Fruit fly (Drosophila melanogaster): ENCODE data around the gene CG31207.

Gene CG31207

dm6 chr3R:21057519-21057918 is 10.7 kb upstream of the CG31207 start:
- TF ChIP-seq ovo (GFP tag; optimal IDR thresholded peaks at IDR 0.05) = no peak
- no peak for TF ChIP-seq CG7101 (tag; optimal IDR thresholded peaks at IDR 0.05)
- no peak for TF ChIP-seq tj (GFP tag; optimal IDR thresholded peaks at IDR 0.05)
- TF ChIP-seq Hr96 (GFP tag; optimal IDR thresholded peaks at IDR 0.05) = no peak
- TF ChIP-seq bab1 (GFP tag; optimal IDR thresholded peaks at IDR 0.05) = no peak
- no peak for TF ChIP-seq CG11617 (GFP tag; optimal IDR thresholded peaks at IDR 0.05)
- TF ChIP-seq Mnt (GFP tag; optimal IDR thresholded peaks at IDR 0.05) = no peak
- TF ChIP-seq CG5204 (GFP tag; optimal IDR thresholded peaks at IDR 0.05) = no peak
- TF ChIP-seq cnc (optimal IDR thresholded peaks at IDR 0.05) = no peak
- TF ChIP-seq cic (GFP tag; optimal IDR thresholded peaks at IDR 0.05) = no peak
- no peak for TF ChIP-seq pad (GFP tag; optimal IDR thresholded peaks at IDR 0.05)
- TF ChIP-seq CG1620 (GFP tag; optimal IDR thresholded peaks at IDR 0.05) = no peak
- TF ChIP-seq Clk (GFP tag; optimal IDR thresholded peaks at IDR 0.05) = no peak

DNA sequence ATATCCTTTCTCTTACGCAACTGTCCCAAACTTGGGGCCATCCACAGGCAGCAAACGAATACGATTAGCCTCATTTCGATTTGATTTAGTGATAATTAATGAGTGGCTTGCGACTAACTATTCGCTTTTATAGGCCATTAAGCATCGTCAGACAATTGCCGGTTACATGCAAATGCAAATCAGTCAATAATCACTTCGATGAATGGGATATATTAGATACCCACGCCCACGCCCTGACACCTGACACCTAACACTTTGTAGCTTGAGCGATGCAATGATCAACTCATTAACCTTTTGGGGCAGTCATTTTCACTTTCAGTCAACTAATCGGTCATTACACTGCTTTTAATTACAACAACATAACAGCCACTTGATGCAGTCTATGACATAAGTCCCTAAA is 4.0 kb upstream of the CG31207 start, which contains the start of gene Jhbp15:
Gene Jhbp15 (minus strand): TSS at position 101 of the 400 bp plus-strand sequence.
- TF ChIP-seq CG33017 (tag; optimal IDR thresholded peaks at IDR 0.05) = no peak
- no peak for TF ChIP-seq CG7101 (tag; optimal IDR thresholded peaks at IDR 0.05)

dm6 chr3R:21048729-21049128 is 1.9 kb upstream of the CG31207 start, which contains the start of gene CG7079:
TSS of gene CG7079 (minus strand) at chr3R:21048829.
- no peak for TF ChIP-seq CG12768 (GFP tag; optimal IDR thresholded peaks at IDR 0.05)
- no peak for TF ChIP-seq Clk (GFP tag; optimal IDR thresholded peaks at IDR 0.05)
- TF ChIP-seq CG33017 (tag; optimal IDR thresholded peaks at IDR 0.05) = no peak
- no peak for TF ChIP-seq Hr96 (GFP tag; optimal IDR thresholded peaks at IDR 0.05)
- no peak for TF ChIP-seq ovo (GFP tag; optimal IDR thresholded peaks at IDR 0.05)
- no peak for TF ChIP-seq CG1620 (GFP tag; optimal IDR thresholded peaks at IDR 0.05)
- no peak for TF ChIP-seq Mnt (GFP tag; optimal IDR thresholded peaks at IDR 0.05)
- no peak for TF ChIP-seq Crg-1 (GFP tag; optimal IDR thresholded peaks at IDR 0.05)

DNA sequence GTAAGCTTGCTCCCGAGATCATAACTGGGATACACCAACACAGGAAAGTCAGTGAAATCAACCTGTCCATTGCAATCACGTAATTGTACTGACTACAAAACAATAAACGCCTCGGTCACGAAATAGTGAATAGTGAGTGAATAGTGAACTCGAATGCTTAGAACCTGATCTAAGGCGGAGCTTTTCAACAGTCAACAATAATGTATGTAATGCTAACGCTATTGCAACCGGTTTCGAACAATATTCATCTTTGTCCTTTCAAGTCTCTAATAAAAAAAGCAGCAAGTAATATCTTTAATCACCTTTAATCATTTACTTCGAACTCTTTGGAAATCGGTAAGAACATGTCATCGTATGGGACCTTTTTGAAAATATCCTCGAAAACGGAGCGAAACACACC is 1.1 kb downstream of the CG31207 start, which contains the start of gene CG31189:
Gene CG31189 (minus strand): TSS at position 101 of the 400 bp plus-strand sequence.
- no peak for TF ChIP-seq Clk (GFP tag; optimal IDR thresholded peaks at IDR 0.05)
- no peak for TF ChIP-seq Mnt (GFP tag; optimal IDR thresholded peaks at IDR 0.05)
- no peak for TF ChIP-seq toe (GFP tag; optimal IDR thresholded peaks at IDR 0.05)
- TF ChIP-seq CG7045 (GFP tag; optimal IDR thresholded peaks at IDR 0.05) = no peak
- no peak for TF ChIP-seq CG14711 (tag; optimal IDR thresholded peaks at IDR 0.05)
- TF ChIP-seq cic (GFP tag; optimal IDR thresholded peaks at IDR 0.05) = no peak
- no peak for TF ChIP-seq CG11617 (GFP tag; optimal IDR thresholded peaks at IDR 0.05)
- TF ChIP-seq Crg-1 (GFP tag; optimal IDR thresholded peaks at IDR 0.05) = no peak
- TF ChIP-seq tj (GFP tag; optimal IDR thresholded peaks at IDR 0.05) = no peak
- TF ChIP-seq CG33017 (tag; optimal IDR thresholded peaks at IDR 0.05) = no peak
- no peak for TF ChIP-seq cnc (optimal IDR thresholded peaks at IDR 0.05)

DNA sequence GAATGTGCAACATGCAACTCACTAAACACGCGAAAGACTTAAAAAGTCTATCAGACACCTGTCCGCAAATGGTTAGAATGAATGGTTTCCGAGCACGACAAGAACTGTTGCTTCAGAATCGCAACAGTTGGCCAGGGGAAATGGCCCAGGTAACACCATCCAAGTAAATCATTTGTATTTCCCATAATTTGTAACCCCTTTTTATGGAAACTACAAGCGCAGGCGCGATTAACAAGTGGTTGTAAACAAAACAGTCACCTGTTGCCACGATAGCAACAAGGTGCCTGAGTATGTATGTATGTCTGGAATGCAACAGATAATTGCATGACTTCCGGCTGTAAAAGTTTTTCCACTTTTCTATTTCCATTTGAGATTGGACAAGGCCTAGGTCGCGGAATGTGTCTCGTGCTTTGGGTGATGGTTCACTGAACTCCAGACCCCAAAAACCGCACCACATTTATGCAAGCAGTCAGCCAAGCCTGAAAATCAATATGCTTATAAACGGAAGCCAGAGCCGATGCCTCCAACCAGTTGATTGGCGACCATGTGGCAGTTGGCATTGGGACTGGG is 3.2 kb downstream of the CG31207 start, which contains the start of gene CG12278:
Gene CG12278 (plus strand): TSS at position 520 of the 570 bp plus-strand sequence.
- TF ChIP-seq CG11617 (GFP tag; optimal IDR thresholded peaks at IDR 0.05) = no peak
- no peak for TF ChIP-seq CG1620 (GFP tag; optimal IDR thresholded peaks at IDR 0.05)
- no peak for TF ChIP-seq cnc (optimal IDR thresholded peaks at IDR 0.05)
- TF ChIP-seq ovo (GFP tag; optimal IDR thresholded peaks at IDR 0.05) = no peak
- TF ChIP-seq toe (GFP tag; optimal IDR thresholded peaks at IDR 0.05) = no peak
- TF ChIP-seq pad (GFP tag; optimal IDR thresholded peaks at IDR 0.05) = peak; percentile 72
- TF ChIP-seq CG14711 (tag; optimal IDR thresholded peaks at IDR 0.05) = no peak
- TF ChIP-seq cic (GFP tag; optimal IDR thresholded peaks at IDR 0.05) = no peak

DNA sequence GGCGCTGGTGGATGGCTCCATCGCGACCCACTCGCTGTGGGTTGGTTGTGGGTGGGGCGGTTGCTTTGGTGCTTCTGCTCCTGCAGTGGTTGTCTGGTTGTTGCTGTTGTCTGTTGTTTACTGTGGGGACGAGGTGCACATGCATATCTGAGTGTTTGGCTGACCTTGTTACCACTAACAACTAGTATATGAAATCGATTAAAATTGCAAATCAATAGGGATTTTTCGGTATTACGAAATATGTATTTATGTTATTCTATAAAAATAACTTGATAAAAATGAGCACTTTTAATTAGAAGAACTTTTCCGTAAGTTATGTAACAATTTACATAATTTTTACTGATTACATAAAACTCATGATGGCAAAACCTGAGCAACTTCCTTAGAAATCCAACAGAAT is 4.4 kb downstream of the CG31207 start, which contains the start of gene Dhc93AB:
Gene Dhc93AB (minus strand): TSS at position 101 of the 400 bp plus-strand sequence.
- TF ChIP-seq kay (GFP tag; ENCODE audit: borderline replicate concordance) = no peak
- TF ChIP-seq ovo (GFP tag; optimal IDR thresholded peaks at IDR 0.05) = no peak
- no peak for TF ChIP-seq toe (GFP tag; optimal IDR thresholded peaks at IDR 0.05)
- TF ChIP-seq cnc (optimal IDR thresholded peaks at IDR 0.05) = no peak
- TF ChIP-seq CG7101 (tag; optimal IDR thresholded peaks at IDR 0.05) = no peak
- no peak for TF ChIP-seq pad (GFP tag; optimal IDR thresholded peaks at IDR 0.05)
- no peak for TF ChIP-seq CG14711 (tag; optimal IDR thresholded peaks at IDR 0.05)
- no peak for TF ChIP-seq CG7045 (GFP tag; optimal IDR thresholded peaks at IDR 0.05)

DNA sequence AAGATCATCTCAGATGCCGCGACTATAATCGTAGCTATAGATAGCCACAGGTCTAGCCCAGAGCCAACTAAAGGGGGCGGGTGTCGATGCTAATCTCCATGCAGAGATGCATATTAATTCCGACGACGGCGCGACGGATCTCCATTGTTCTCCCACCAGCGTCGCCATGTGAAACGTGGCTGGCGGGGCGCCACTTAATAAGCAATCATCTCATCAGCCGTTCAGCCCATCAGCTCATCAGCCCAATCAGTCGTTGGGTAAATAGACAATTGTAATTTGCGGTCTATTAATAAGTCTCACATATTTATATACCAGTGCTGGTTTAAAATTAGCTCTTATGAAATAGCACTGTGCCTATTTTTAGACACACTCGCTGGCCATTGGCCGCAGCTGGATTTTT is 21.3 kb downstream of the CG31207 start:
- TF ChIP-seq bab1 (GFP tag; optimal IDR thresholded peaks at IDR 0.05) = no peak
- no peak for TF ChIP-seq CG7045 (GFP tag; optimal IDR thresholded peaks at IDR 0.05)
- no peak for TF ChIP-seq Mnt (GFP tag; optimal IDR thresholded peaks at IDR 0.05)
- no peak for TF ChIP-seq CG5204 (GFP tag; optimal IDR thresholded peaks at IDR 0.05)

All from whole organism, adult.